Fruit fly (Drosophila melanogaster) whole organism, prepupa: ENCODE data around the gene sls.
A peak's percentile ranks its signal among the peaks of the same experiment; 100 is the strongest.

Experiments used
- Blimp-1 ChIP-seq: fragments of 200-800 bp; sonication (Bioruptor generic); optimal IDR thresholded peaks from 3 replicates; lab custom pipeline; 2017; ENCODE audit warnings: missing biosample characterization, missing genetic modification characterization, mild to moderate bottlenecking, moderate library complexity, missing genetic modification reagents
- CG10631 ChIP-seq: fragments of 200-800 bp; sonication (Bioruptor generic); optimal IDR thresholded peaks from 2 replicates; lab custom pipeline; 2016; ENCODE audit warnings: missing biosample characterization, missing genetic modification characterization
- CG10669 ChIP-seq: fragments of 200-800 bp; sonication (Bioruptor generic); optimal IDR thresholded peaks from 3 replicates; lab custom pipeline; 2018; ENCODE audit warnings: missing biosample characterization, mild to moderate bottlenecking, missing genetic modification characterization, moderate library complexity
- CG11294 ChIP-seq: fragments of 200-800 bp; sonication (Bioruptor generic); IDR thresholded peaks from 2 replicates; pipeline ENCODE4 v1.3.6; 2022; ENCODE audit warnings: missing biosample characterization, missing genetic modification characterization
- CG11762 ChIP-seq: fragments of 200-800 bp; sonication (Bioruptor generic); optimal IDR thresholded peaks from 3 replicates; lab custom pipeline; 2016; ENCODE audit warnings: missing biosample characterization, missing genetic modification characterization; ENCODE audit not compliant: insufficient read depth
- CG15336 ChIP-seq: fragments of 200-800 bp; sonication (Bioruptor generic); IDR thresholded peaks from 2 replicates; pipeline ENCODE4 v1.3.6; 2022; ENCODE audit warnings: missing biosample characterization, missing genetic modification characterization
- CG1621 ChIP-seq: fragments of 200-800 bp; sonication (Bioruptor generic); optimal IDR thresholded peaks from 3 replicates; lab custom pipeline; 2018; ENCODE audit warnings: missing biosample characterization, mild to moderate bottlenecking, missing genetic modification characterization
- CG16779 ChIP-seq: fragments of 200-800 bp; sonication (Bioruptor generic); optimal IDR thresholded peaks from 3 replicates; lab custom pipeline; 2017; ENCODE audit warnings: missing biosample characterization, mild to moderate bottlenecking, missing genetic modification characterization
- CG3032 ChIP-seq: fragments of 200-800 bp; optimal IDR thresholded peaks from 2 replicates; lab custom pipeline; 2019; ENCODE audit warnings: missing biosample characterization, mild to moderate bottlenecking, missing genetic modification characterization, moderate library complexity
- CG31627 ChIP-seq: fragments of 200-800 bp; sonication (Bioruptor generic); optimal IDR thresholded peaks from 3 replicates; lab custom pipeline; 2016; ENCODE audit warnings: missing biosample characterization, missing genetic modification characterization
- CG32006 ChIP-seq: fragments of 200-800 bp; sonication (Bioruptor generic); optimal IDR thresholded peaks from 3 replicates; lab custom pipeline; 2017; ENCODE audit warnings: missing biosample characterization, mild to moderate bottlenecking, missing genetic modification characterization
- CG34406 ChIP-seq: fragments of 200-800 bp; sonication (Bioruptor generic); optimal IDR thresholded peaks from 3 replicates; lab custom pipeline; 2016; ENCODE audit warnings: missing biosample characterization, missing genetic modification characterization
- CG3919 ChIP-seq: fragments of 200-800 bp; sonication (Bioruptor generic); optimal IDR thresholded peaks from 3 replicates; lab custom pipeline; 2016; ENCODE audit warnings: missing biosample characterization, missing genetic modification characterization
- CG4318 ChIP-seq: fragments of 200-800 bp; sonication (Bioruptor generic); optimal IDR thresholded peaks from 3 replicates; lab custom pipeline; 2017; ENCODE audit warnings: missing biosample characterization, mild to moderate bottlenecking, missing genetic modification characterization
- CG6163 ChIP-seq: fragments of 200-800 bp; sonication (Bioruptor generic); IDR thresholded peaks from 3 replicates; pipeline ENCODE4 v1.3.6; 2022; ENCODE audit warnings: missing biosample characterization, missing genetic modification characterization
- CG6276 ChIP-seq: fragments of 200-800 bp; sonication (Bioruptor generic); optimal IDR thresholded peaks from 2 replicates; lab custom pipeline; 2017; ENCODE audit warnings: missing biosample characterization, mild to moderate bottlenecking, missing genetic modification characterization
- CG6792 ChIP-seq: fragments of 200-800 bp; sonication (Bioruptor generic); optimal IDR thresholded peaks from 3 replicates; lab custom pipeline; 2016; ENCODE audit warnings: missing biosample characterization, missing genetic modification characterization
- CG6854 ChIP-seq: fragments of 200-800 bp; sonication (Bioruptor generic); optimal IDR thresholded peaks from 2 replicates; lab custom pipeline; 2017; ENCODE audit warnings: missing biosample characterization, mild to moderate bottlenecking, missing genetic modification characterization
- CG7368 ChIP-seq: fragments of 200-800 bp; sonication (Bioruptor generic); optimal IDR thresholded peaks from 3 replicates; lab custom pipeline; 2016; ENCODE audit warnings: missing biosample characterization, missing genetic modification characterization
- CG8119 ChIP-seq: fragments of 200-800 bp; sonication (Bioruptor generic); IDR thresholded peaks from 3 replicates; pipeline ENCODE4 v1.3.6; 2022; ENCODE audit warnings: missing biosample characterization, missing genetic modification characterization
- CG8632 ChIP-seq: fragments of 200-800 bp; sonication (Bioruptor generic); optimal IDR thresholded peaks from 3 replicates; lab custom pipeline; 2016; ENCODE audit warnings: missing biosample characterization, missing genetic modification characterization
- CG9139 ChIP-seq: fragments of 200-800 bp; sonication (Bioruptor generic); optimal IDR thresholded peaks from 3 replicates; lab custom pipeline; 2017; ENCODE audit warnings: missing biosample characterization, mild to moderate bottlenecking, missing genetic modification characterization
- Eip75B ChIP-seq: fragments of 200-800 bp; sonication (Bioruptor generic); optimal IDR thresholded peaks from 3 replicates; lab custom pipeline; 2016; ENCODE audit warnings: missing biosample characterization, missing genetic modification characterization
- Eip78C ChIP-seq: fragments of 200-800 bp; sonication (Bioruptor generic); peaks from one replicate; lab custom pipeline; 2016; ENCODE audit warnings: missing biosample characterization, missing genetic modification characterization
- Eip93F ChIP-seq: fragments of 200-800 bp; sonication (Bioruptor generic); optimal IDR thresholded peaks from 2 replicates; lab custom pipeline; 2016; ENCODE audit warnings: missing biosample characterization, mild to moderate bottlenecking, missing genetic modification characterization
- Ets21C ChIP-seq: fragments of 200-800 bp; sonication (Bioruptor generic); optimal IDR thresholded peaks from 3 replicates; lab custom pipeline; 2016; ENCODE audit warnings: missing biosample characterization, missing genetic modification characterization
- Ets96B ChIP-seq: fragments of 200-800 bp; optimal IDR thresholded peaks from 2 replicates; lab custom pipeline; 2019; ENCODE audit warnings: missing biosample characterization, mild to moderate bottlenecking, missing genetic modification characterization, moderate library complexity
- Hr38 ChIP-seq: sonication (Bioruptor generic); optimal IDR thresholded peaks from 2 replicates; lab custom pipeline; 2016; ENCODE audit warnings: missing biosample characterization, missing genetic modification characterization
- Hr39 ChIP-seq: fragments of 200-800 bp; sonication (Bioruptor generic); optimal IDR thresholded peaks from 2 replicates; lab custom pipeline; 2016; ENCODE audit warnings: missing biosample characterization, missing genetic modification characterization
- Hr4 ChIP-seq: fragments of 200-800 bp; sonication (Bioruptor generic); optimal IDR thresholded peaks from 3 replicates; lab custom pipeline; 2016; ENCODE audit warnings: missing biosample characterization, missing genetic modification characterization
- Lpt ChIP-seq: fragments of 200-800 bp; sonication (Bioruptor generic); optimal IDR thresholded peaks from 3 replicates; lab custom pipeline; 2016; ENCODE audit warnings: missing biosample characterization, missing genetic modification characterization
- Met ChIP-seq: fragments of 200-800 bp; sonication (Bioruptor generic); optimal IDR thresholded peaks from 3 replicates; lab custom pipeline; 2016; ENCODE audit warnings: missing biosample characterization, missing genetic modification characterization
- OdsH ChIP-seq: fragments of 200-800 bp; sonication (Bioruptor generic); optimal IDR thresholded peaks from 3 replicates; lab custom pipeline; 2016; ENCODE audit warnings: missing biosample characterization, missing genetic modification characterization
- Smox ChIP-seq: fragments of 200-800 bp; sonication (Bioruptor generic); optimal IDR thresholded peaks from 3 replicates; lab custom pipeline; 2016; ENCODE audit warnings: missing biosample characterization, missing genetic modification characterization
- Sox102F ChIP-seq: fragments of 200-800 bp; sonication (Bioruptor generic); optimal IDR thresholded peaks from 2 replicates; lab custom pipeline; 2016; ENCODE audit warnings: missing biosample characterization, mild to moderate bottlenecking, missing genetic modification characterization
- Sox14 ChIP-seq: fragments of 200-800 bp; sonication (Bioruptor generic); optimal IDR thresholded peaks from 3 replicates; lab custom pipeline; 2016; ENCODE audit warnings: missing biosample characterization, missing genetic modification characterization
- Sox15 ChIP-seq: fragments of 200-800 bp; sonication (Bioruptor generic); optimal IDR thresholded peaks from 3 replicates; lab custom pipeline; 2016; ENCODE audit warnings: missing biosample characterization, missing genetic modification characterization
- cyc ChIP-seq: fragments of 200-800 bp; sonication (Bioruptor generic); optimal IDR thresholded peaks from 3 replicates; lab custom pipeline; 2016; ENCODE audit warnings: missing biosample characterization, missing genetic modification characterization
- dac ChIP-seq: fragments of 200-800 bp; sonication (Bioruptor generic); optimal IDR thresholded peaks from 2 replicates; lab custom pipeline; 2017; ENCODE audit warnings: missing biosample characterization, mild to moderate bottlenecking, missing genetic modification characterization
- dsx ChIP-seq: fragments of 200-800 bp; optimal IDR thresholded peaks from 3 replicates; lab custom pipeline; 2019; ENCODE audit warnings: missing biosample characterization, mild to moderate bottlenecking, missing genetic modification characterization, moderate library complexity; ENCODE audit not compliant: poor library complexity, severe bottlenecking
- esn ChIP-seq: fragments of 200-800 bp; sonication (Bioruptor generic); optimal IDR thresholded peaks from 2 replicates; lab custom pipeline; 2016; ENCODE audit warnings: missing biosample characterization, mild to moderate bottlenecking, missing genetic modification characterization, moderate library complexity
- fd85E ChIP-seq: fragments of 200-800 bp; sonication (Bioruptor generic); optimal IDR thresholded peaks from 3 replicates; lab custom pipeline; 2016; ENCODE audit warnings: missing biosample characterization, missing genetic modification characterization
- fkh ChIP-seq: fragments of 200-800 bp; sonication (Bioruptor generic); optimal IDR thresholded peaks from 3 replicates; lab custom pipeline; 2017; ENCODE audit warnings: missing biosample characterization, mild to moderate bottlenecking, missing genetic modification characterization, moderate library complexity
- net ChIP-seq: fragments of 200-800 bp; sonication (Bioruptor generic); optimal IDR thresholded peaks from 3 replicates; lab custom pipeline; 2016; ENCODE audit warnings: missing biosample characterization, missing genetic modification characterization
- pdm3 ChIP-seq: fragments of 200-800 bp; sonication (Bioruptor generic); optimal IDR thresholded peaks from 3 replicates; lab custom pipeline; 2016; ENCODE audit warnings: missing biosample characterization, missing genetic modification characterization
- salr ChIP-seq, 2 experiments: fragments of 200-800 bp; sonication (Bioruptor generic); optimal IDR thresholded peaks; 3 replicates each; lab custom pipeline; 2016 to 2018; ENCODE audit warnings: missing biosample characterization in 2 of 2, missing genetic modification characterization in 2 of 2, mild to moderate bottlenecking in 1 of 2
- spab ChIP-seq: fragments of 200-800 bp; sonication (Bioruptor generic); optimal IDR thresholded peaks from 2 replicates; lab custom pipeline; 2017; ENCODE audit warnings: missing biosample characterization, mild to moderate bottlenecking, missing genetic modification characterization, missing genetic modification reagents
- ss ChIP-seq, 2 experiments: fragments of 200-800 bp; sonication (Bioruptor generic); optimal IDR thresholded peaks; 2 replicates in 1 of 2; 3 replicates in 1 of 2; lab custom pipeline; 2017 to 2018; ENCODE audit warnings: mild to moderate bottlenecking in 2 of 2, missing biosample characterization in 2 of 2, missing genetic modification characterization in 2 of 2, moderate library complexity in 1 of 2
- svp ChIP-seq: fragments of 200-800 bp; sonication (Bioruptor generic); peaks from one replicate; lab custom pipeline; 2016; ENCODE audit warnings: missing biosample characterization, missing genetic modification characterization
- topi ChIP-seq: fragments of 200-800 bp; sonication (Bioruptor generic); optimal IDR thresholded peaks from 3 replicates; lab custom pipeline; 2016; ENCODE audit warnings: missing biosample characterization, missing genetic modification characterization
- vri ChIP-seq: fragments of 200-800 bp; sonication (Bioruptor generic); optimal IDR thresholded peaks from 3 replicates; lab custom pipeline; 2016; ENCODE audit warnings: missing biosample characterization, mild to moderate bottlenecking, missing genetic modification characterization

sls gene

dm6 chr3L:2115524-2116245 is at the start of gene sls:
Gene sls, minus strand, starts transcription at chr3L:2115611.
- TF ChIP-seq cyc (GFP tag; lab: Kevin White, UChicago) = peak; percentile 50
- TF ChIP-seq CG6163 (GFP tag; lab: Robert Waterston, UW) = peak; percentile 92
- TF ChIP-seq CG10669 = peak; percentile 47
- peak; percentile 74 for TF ChIP-seq dsx (GFP tag; lab: Kevin White, UChicago)
- peak; percentile 49 for TF ChIP-seq CG11762 (GFP tag; lab: Kevin White, UChicago)
- TF ChIP-seq CG6276 = peak; percentile 82
- TF ChIP-seq Smox (GFP tag; lab: Kevin White, UChicago) = peak; percentile 46
- peak; percentile 38 for TF ChIP-seq CG8632
- TF ChIP-seq pdm3 (GFP tag; lab: Kevin White, UChicago) = peak; percentile 88
- peak; percentile 65 for TF ChIP-seq Sox15
- TF ChIP-seq Sox14 (GFP tag; lab: Kevin White, UChicago) = peak; percentile 86
- TF ChIP-seq Eip75B (GFP tag; lab: Kevin White, UChicago) = peak; percentile 62
- peak; percentile 45 for TF ChIP-seq Sox102F (GFP tag; lab: Kevin White, UChicago)
- peak; percentile 23 for TF ChIP-seq spab
- peak; percentile 71 for TF ChIP-seq CG1621 (tag; lab: Kevin White, UChicago)
- peak; percentile 49 for TF ChIP-seq CG6792 (GFP tag; lab: Kevin White, UChicago)
- peak; percentile 76 for TF ChIP-seq dac
- peak; percentile 89 for TF ChIP-seq OdsH (GFP tag; lab: Kevin White, UChicago)
- peak; percentile 78 for TF ChIP-seq Hr39 (GFP tag; lab: Kevin White, UChicago)
- peak; percentile 83 for TF ChIP-seq CG10631 (GFP tag; lab: Kevin White, UChicago)
- TF ChIP-seq Eip93F = no peak
- TF ChIP-seq fkh = no peak
- peak; percentile 94 for TF ChIP-seq CG32006
- peak; percentile 94 for TF ChIP-seq Lpt (GFP tag; lab: Kevin White, UChicago)
- no peak for TF ChIP-seq vri
- peak; percentile 82 for TF ChIP-seq CG4318
- TF ChIP-seq Blimp-1 = no peak
- peak; percentile 92 for TF ChIP-seq Eip78C (GFP tag; lab: Kevin White, UChicago)
- TF ChIP-seq CG8119 = peak; percentile 94
- peak; percentile 66 for TF ChIP-seq Met (GFP tag; lab: Kevin White, UChicago)
- peak; percentile 87 for TF ChIP-seq CG11294
- TF ChIP-seq fd85E (GFP tag; lab: Kevin White, UChicago) = no peak
- TF ChIP-seq svp (GFP tag; lab: Kevin White, UChicago) = peak; percentile 68
- TF ChIP-seq Hr4 (GFP tag; lab: Kevin White, UChicago) = peak; percentile 97
- TF ChIP-seq net (GFP tag; lab: Kevin White, UChicago) = peak; percentile 89
- peak; percentile 96 for TF ChIP-seq CG15336 (GFP tag; lab: Robert Waterston, UW)
- peak; percentile 55 to 90 for TF ChIP-seq salr (GFP tag; optimal IDR thresholded peaks at IDR 0.05; lab: Kevin White, UChicago)
- TF ChIP-seq CG16779 = no peak
- TF ChIP-seq CG3919 = peak; percentile 73
- TF ChIP-seq esn = peak; percentile 34
- TF ChIP-seq Ets21C (GFP tag; lab: Kevin White, UChicago) = peak; percentile 48
- peak; percentile 59 for TF ChIP-seq CG34406
- TF ChIP-seq CG7368 (GFP tag; lab: Kevin White, UChicago) = peak; percentile 25
- peak; percentile 76 for TF ChIP-seq CG31627 (GFP tag; lab: Kevin White, UChicago)
- TF ChIP-seq Ets96B (tag; lab: Kevin White, UChicago) = peak; percentile 55
- peak in 1 of 2 experiments; percentile 62 for TF ChIP-seq ss (GFP tag; optimal IDR thresholded peaks at IDR 0.05; lab: Kevin White, UChicago)
- TF ChIP-seq CG9139 (GFP tag; lab: Kevin White, UChicago) = no peak
- TF ChIP-seq CG6854 (GFP tag; lab: Kevin White, UChicago) = no peak
- TF ChIP-seq CG3032 (tag; lab: Kevin White, UChicago) = peak; percentile 63
- peak; percentile 85 for TF ChIP-seq Hr38
- peak; percentile 53 for TF ChIP-seq topi (GFP tag; lab: Kevin White, UChicago)
